Worm (Caenorhabditis elegans) whole organism, young adult: Measurements from ENCODE around the gene mrpl-53.

Experiments used
- ceh-91 ChIP-seq: fragments of 200-800 bp; sonication (Bioruptor generic); IDR thresholded peaks from 2 replicates; pipeline ENCODE4 v1.3.6; 2022; ENCODE audit warnings: missing genetic modification reagents, missing genetic modification characterization, missing compliant biosample characterization
- dpl-1 ChIP-seq: fragments of 150-350 bp; optimal IDR thresholded peaks from 2 replicates; lab custom pipeline; 2014; ENCODE audit warnings: missing biosample characterization, missing genetic modification reagents, missing genetic modification characterization
- efl-1 ChIP-seq: fragments of 150-350 bp; optimal IDR thresholded peaks from 2 replicates; lab custom pipeline; 2014; ENCODE audit warnings: missing biosample characterization, missing genetic modification reagents, missing genetic modification characterization
- egrh-3 ChIP-seq: fragments of 200-800 bp; sonication (Bioruptor generic); IDR thresholded peaks from 2 replicates; pipeline ENCODE4 v1.3.6; 2022; ENCODE audit warnings: missing genetic modification reagents, missing genetic modification characterization, missing compliant biosample characterization
- pha-4 ChIP-seq: fragments of 150-350 bp; sonication (generic microtip); optimal IDR thresholded peaks from 2 replicates; lab custom pipeline; 2014; ENCODE audit warnings: missing biosample characterization, missing genetic modification reagents, missing genetic modification characterization
- unc-62 ChIP-seq: fragments of 150-350 bp; optimal IDR thresholded peaks from 2 replicates; lab custom pipeline; 2014; ENCODE audit warnings: missing biosample characterization, missing genetic modification reagents, missing genetic modification characterization

- TF ChIP-seq unc-62 (GFP tag; lab: Kevin White, UChicago) (no peak), pha-4 (no peak), efl-1 (GFP tag; lab: Kevin White, UChicago) (no peak), dpl-1 (no peak), egrh-3 (GFP tag; lab: Robert Waterston, UW) (no peak), ceh-91 (GFP tag; lab: Robert Waterston, UW) (no peak)
Observed at ce11 chrII:9624110-9624695, 26.8 kb downstream of the mrpl-53 start, which contains the start of the genes dnj-20 and ZK1307.8.
